Worm (Caenorhabditis elegans): ENCODE results near the gene clec-28.

The clec-28 gene

ce11 chrV:16836100-16836499, 29.4 kb upstream of the clec-28 start:
- TF ChIP-seq madf-5 (GFP tag; IDR thresholded peaks at IDR 0.05) (no peak), unc-62 (GFP tag; optimal IDR thresholded peaks at IDR 0.05 in 1 of 2) (peak in 1 of 2 experiments; percentile 91), unc-62 (tag; optimal IDR thresholded peaks at IDR 0.05) (no peak), hlh-11 (tag; optimal IDR thresholded peaks at IDR 0.05) (peak; percentile 13)

ce11 chrV:16838435-16838834, 27.1 kb upstream of the clec-28 start:
- peak; percentile 59 for TF ChIP-seq set-16 (GFP tag; IDR thresholded peaks at IDR 0.05)
- no peak for TF ChIP-seq dmd-9 (GFP tag; IDR thresholded peaks at IDR 0.05)
- no peak for TF ChIP-seq F44E2.7 (GFP tag; IDR thresholded peaks at IDR 0.05)

- no peak for TF ChIP-seq T26A8.4 (GFP tag; IDR thresholded peaks at IDR 0.05)
- peak; percentile 60 for TF ChIP-seq hlh-11 (tag; optimal IDR thresholded peaks at IDR 0.05)
- no peak for TF ChIP-seq F10B5.3 (tag; optimal IDR thresholded peaks at IDR 0.05)
- TF ChIP-seq hif-1 (tag; optimal IDR thresholded peaks at IDR 0.05) = no peak
- TF ChIP-seq dmd-6 (GFP tag; IDR thresholded peaks at IDR 0.05) = peak; percentile 74
- no peak for TF ChIP-seq lin-29 (GFP tag; IDR thresholded peaks at IDR 0.05)
- no peak for TF ChIP-seq ama-1 (optimal IDR thresholded peaks at IDR 0.05)
- TF ChIP-seq zfp-3 (GFP tag; conservative IDR thresholded peaks at IDR 0.05) = no peak
- no peak for TF ChIP-seq F49E8.2 (tag; optimal IDR thresholded peaks at IDR 0.05; ENCODE audit: borderline replicate concordance)
- TF ChIP-seq F26F4.8 (GFP tag; conservative IDR thresholded peaks at IDR 0.05) = no peak
- no peak for TF ChIP-seq unc-62 (GFP tag; optimal IDR thresholded peaks at IDR 0.05 in 1 of 2)
- no peak for TF ChIP-seq unc-62 (tag; optimal IDR thresholded peaks at IDR 0.05)
- TF ChIP-seq skn-1 (tag; optimal IDR thresholded peaks at IDR 0.05) = no peak
- peak; percentile 45 for TF ChIP-seq nhr-28 (tag; optimal IDR thresholded peaks at IDR 0.05)
- peak; percentile 88 for TF ChIP-seq pqm-1 (tag; optimal IDR thresholded peaks at IDR 0.05)
- TF ChIP-seq lim-7 (GFP tag; IDR thresholded peaks at IDR 0.05) = no peak
- TF ChIP-seq daf-19 (GFP tag; conservative IDR thresholded peaks at IDR 0.05) = no peak
- no peak for TF ChIP-seq lin-38 (GFP tag; IDR thresholded peaks at IDR 0.05)
- TF ChIP-seq lin-1 (GFP tag; IDR thresholded peaks at IDR 0.05) = no peak
Measured at ce11 chrV:16840283-16840682, 25.2 kb upstream of the clec-28 start.

- TF ChIP-seq unc-130 (GFP tag; optimal IDR thresholded peaks at IDR 0.05) (no peak), lir-3 (tag; optimal IDR thresholded peaks at IDR 0.05) (no peak), Y48G9A.11 (GFP tag; IDR thresholded peaks at IDR 0.05) (no peak), gei-8 (GFP tag; optimal IDR thresholded peaks at IDR 0.05) (no peak), ceh-82 (tag; optimal IDR thresholded peaks at IDR 0.05) (no peak), dpl-1 (GFP tag; optimal IDR thresholded peaks at IDR 0.05) (no peak), nhr-77 (tag; optimal IDR thresholded peaks at IDR 0.05) (no peak), nhr-111 (GFP tag; optimal IDR thresholded peaks at IDR 0.05) (no peak), nhr-42 (GFP tag; IDR thresholded peaks at IDR 0.05) (no peak), ces-1 (GFP tag; optimal IDR thresholded peaks at IDR 0.05) (no peak), daf-16 (GFP tag; optimal IDR thresholded peaks at IDR 0.05) (no peak), daf-16 (tag; optimal IDR thresholded peaks at IDR 0.05) (no peak), ztf-7 (tag; optimal IDR thresholded peaks at IDR 0.05) (no peak)
Measured at ce11 chrV:16840961-16841360, 24.5 kb upstream of the clec-28 start, which contains the start of gene clec-40. Gene clec-40, minus strand, starts transcription at chrV:16841061.

ce11 chrV:16842941-16843340, 22.6 kb upstream of the clec-28 start, which contains the start of gene clec-25:
Gene clec-25, plus strand, starts transcription at chrV:16843241.
- TF ChIP-seq unc-130 (GFP tag; optimal IDR thresholded peaks at IDR 0.05) (no peak), F44E2.7 (GFP tag; IDR thresholded peaks at IDR 0.05) (no peak), nhr-102 (tag; optimal IDR thresholded peaks at IDR 0.05) (no peak)

Measured in whole organism, L4 larva.